Fruit fly (Drosophila melanogaster): ENCODE data around the gene Mitofilin.

dm6 chr3R:22066440-22066839 lies 43.3 kb upstream of the Mitofilin start:
- TF ChIP-seq Mnt (GFP tag; optimal IDR thresholded peaks at IDR 0.05) = no peak
- TF ChIP-seq pad (GFP tag; optimal IDR thresholded peaks at IDR 0.05) = no peak
- TF ChIP-seq cnc (optimal IDR thresholded peaks at IDR 0.05) = no peak
- TF ChIP-seq CG7045 (GFP tag; optimal IDR thresholded peaks at IDR 0.05) = no peak
- no peak for TF ChIP-seq toe (GFP tag; optimal IDR thresholded peaks at IDR 0.05)
- no peak for TF ChIP-seq CG12768 (GFP tag; optimal IDR thresholded peaks at IDR 0.05)
- no peak for TF ChIP-seq CG5204 (GFP tag; optimal IDR thresholded peaks at IDR 0.05)
